Worm (Caenorhabditis elegans) whole organism, young adult: ENCODE results near the gene F22E12.1.

ENCODE experiments used
- B0019.2 ChIP-seq: fragments of 200-800 bp; sonication (Bioruptor generic); conservative IDR thresholded peaks from 2 replicates; pipeline ENCODE4 v1.3.6; 2022; ENCODE audit warnings: missing genetic modification reagents, missing genetic modification characterization, missing compliant biosample characterization
- F10E7.11 ChIP-seq: sonication (generic microtip); optimal IDR thresholded peaks from 2 replicates; lab custom pipeline; 2017; ENCODE audit warnings: mild to moderate bottlenecking, missing genetic modification characterization, moderate library complexity, missing compliant biosample characterization
- F37B4.10 ChIP-seq: fragments of 200-800 bp; sonication (Bioruptor generic); IDR thresholded peaks from 2 replicates; pipeline ENCODE4 v1.3.6; 2022; ENCODE audit warnings: missing genetic modification characterization, missing compliant biosample characterization
- F39B2.1 ChIP-seq: fragments of 200-800 bp; sonication (Bioruptor generic); IDR thresholded peaks from 2 replicates; pipeline ENCODE4 v1.3.6; 2022; ENCODE audit warnings: missing genetic modification reagents, missing genetic modification characterization, missing compliant biosample characterization
- F49E8.2 ChIP-seq: sonication (generic microtip); optimal IDR thresholded peaks from 3 replicates; lab custom pipeline; 2017; ENCODE audit warnings: missing genetic modification characterization, mild to moderate bottlenecking, missing compliant biosample characterization, antibody characterized with exemption, moderate library complexity; ENCODE audit not compliant: insufficient read depth
- F57C9.4 ChIP-seq: sonication (generic microtip); optimal IDR thresholded peaks from 2 replicates; lab custom pipeline; 2017; ENCODE audit warnings: mild to moderate bottlenecking, missing genetic modification characterization, missing compliant biosample characterization
- K11D2.4 ChIP-seq: fragments of 200-800 bp; sonication (Bioruptor generic); IDR thresholded peaks from 2 replicates; pipeline ENCODE4 v1.3.6; 2022; ENCODE audit warnings: missing genetic modification reagents, missing genetic modification characterization, missing compliant biosample characterization
- athp-1 ChIP-seq: sonication (generic microtip); optimal IDR thresholded peaks from 2 replicates; lab custom pipeline; 2017; ENCODE audit warnings: mild to moderate bottlenecking, missing genetic modification characterization, missing compliant biosample characterization
- bed-1 ChIP-seq: fragments of 200-800 bp; sonication (Bioruptor generic); IDR thresholded peaks from 2 replicates; pipeline ENCODE4 v1.3.6; 2022; ENCODE audit warnings: missing genetic modification reagents, missing genetic modification characterization, missing compliant biosample characterization
- cebp-1 ChIP-seq, 2 experiments: fragments of 200-800 bp in 1 of 2; sonication (Bioruptor generic) in 1 of 2; sonication (generic microtip) in 1 of 2; IDR thresholded peaks in 1 of 2; optimal IDR thresholded peaks in 1 of 2; 2 replicates each; pipeline versions ENCODE4 v1.3.6 to Lab custom; 2017 to 2022; ENCODE audit warnings: missing compliant biosample characterization in 2 of 2, missing genetic modification characterization in 2 of 2, mild to moderate bottlenecking in 1 of 2, missing genetic modification reagents in 1 of 2, moderate library complexity in 1 of 2
- cebp-2 ChIP-seq: fragments of 200-800 bp; sonication (Bioruptor generic); IDR thresholded peaks from 2 replicates; pipeline ENCODE4 v1.3.6; 2022; ENCODE audit warnings: missing genetic modification characterization, missing compliant biosample characterization
- ceh-100 ChIP-seq: fragments of 200-800 bp; sonication (Bioruptor generic); IDR thresholded peaks from 2 replicates; pipeline ENCODE4 v1.3.6; 2022; ENCODE audit warnings: missing genetic modification reagents, missing genetic modification characterization, missing compliant biosample characterization
- ceh-58 ChIP-seq: fragments of 200-800 bp; sonication (Bioruptor generic); IDR thresholded peaks from 2 replicates; pipeline ENCODE4 v1.3.6; 2022; ENCODE audit warnings: missing genetic modification characterization, missing compliant biosample characterization
- ceh-91 ChIP-seq: fragments of 200-800 bp; sonication (Bioruptor generic); IDR thresholded peaks from 2 replicates; pipeline ENCODE4 v1.3.6; 2022; ENCODE audit warnings: missing genetic modification reagents, missing genetic modification characterization, missing compliant biosample characterization
- chd-7 ChIP-seq: sonication (generic microtip); optimal IDR thresholded peaks from 2 replicates; lab custom pipeline; 2016; ENCODE audit warnings: mild to moderate bottlenecking, missing genetic modification characterization, moderate library complexity, missing compliant biosample characterization
- dox-1 ChIP-seq: fragments of 200-800 bp; sonication (Bioruptor generic); IDR thresholded peaks from 2 replicates; pipeline ENCODE4 v1.3.6; 2022; ENCODE audit warnings: missing genetic modification reagents, missing genetic modification characterization, missing compliant biosample characterization
- efl-1 ChIP-seq: fragments of 150-350 bp; optimal IDR thresholded peaks from 2 replicates; lab custom pipeline; 2014; ENCODE audit warnings: missing biosample characterization, missing genetic modification reagents, missing genetic modification characterization
- egl-18 ChIP-seq: fragments of 200-800 bp; sonication (Bioruptor generic); IDR thresholded peaks from 2 replicates; pipeline ENCODE4 v1.3.6; 2022; ENCODE audit warnings: missing genetic modification reagents, missing genetic modification characterization, missing compliant biosample characterization
- ets-4 ChIP-seq: fragments of 200-800 bp; sonication (Bioruptor generic); optimal IDR thresholded peaks from 2 replicates; lab custom pipeline; 2018; ENCODE audit warnings: mild to moderate bottlenecking, missing genetic modification characterization, missing compliant biosample characterization
- gei-17 ChIP-seq: fragments of 200-800 bp; sonication (Bioruptor generic); optimal IDR thresholded peaks from 2 replicates; lab custom pipeline; 2018; ENCODE audit warnings: mild to moderate bottlenecking, missing genetic modification characterization, missing compliant biosample characterization
- him-1 ChIP-seq: sonication (generic microtip); optimal IDR thresholded peaks from 2 replicates; lab custom pipeline; 2016; ENCODE audit warnings: missing genotype, missing genetic modification reagents, missing genetic modification characterization, missing compliant biosample characterization
- hlh-26 ChIP-seq: fragments of 200-800 bp; sonication (Bioruptor generic); conservative IDR thresholded peaks from 2 replicates; pipeline ENCODE4 v1.3.6; 2022; ENCODE audit warnings: missing genetic modification reagents, missing genetic modification characterization, missing compliant biosample characterization
- hrde-1 ChIP-seq: sonication (generic microtip); optimal IDR thresholded peaks from 2 replicates; lab custom pipeline; 2016; ENCODE audit warnings: missing genetic modification characterization, mild to moderate bottlenecking, missing compliant biosample characterization, moderate library complexity, missing genotype, missing genetic modification reagents, borderline replicate concordance
- let-526 ChIP-seq: fragments of 200-800 bp; sonication (Bioruptor generic); IDR thresholded peaks from 2 replicates; pipeline ENCODE4 v1.3.6; 2022; ENCODE audit warnings: missing genetic modification reagents, missing genetic modification characterization, missing compliant biosample characterization
- let-607 ChIP-seq, 2 experiments: fragments of 200-800 bp in 1 of 2; sonication (Bioruptor generic) in 1 of 2; sonication (generic microtip) in 1 of 2; optimal IDR thresholded peaks; 2 replicates each; lab custom pipeline; 2016 to 2018; ENCODE audit warnings: mild to moderate bottlenecking in 2 of 2, missing compliant biosample characterization in 2 of 2, missing genetic modification characterization in 2 of 2, moderate library complexity in 2 of 2, missing genotype in 1 of 2
- lin-35 ChIP-seq, 3 experiments: fragments of 150-350 bp in 2 of 3; sonication (generic microtip) in 1 of 3; optimal IDR thresholded peaks; 2 replicates each; lab custom pipeline; 2014 to 2018; ENCODE audit warnings: missing biosample characterization in 3 of 3, missing genetic modification characterization in 3 of 3, missing genetic modification reagents in 3 of 3
- lin-54 ChIP-seq: fragments of 200-800 bp; sonication (Bioruptor generic); optimal IDR thresholded peaks from 2 replicates; lab custom pipeline; 2018; ENCODE audit warnings: mild to moderate bottlenecking, missing genetic modification characterization, missing compliant biosample characterization
- lsl-1 ChIP-seq: fragments of 200-800 bp; sonication (Bioruptor generic); optimal IDR thresholded peaks from 2 replicates; lab custom pipeline; 2018; ENCODE audit warnings: mild to moderate bottlenecking, missing genetic modification characterization, moderate library complexity, missing compliant biosample characterization
- lsy-27 ChIP-seq: sonication (generic microtip); optimal IDR thresholded peaks from 2 replicates; lab custom pipeline; 2017; ENCODE audit warnings: missing genetic modification characterization, mild to moderate bottlenecking, missing compliant biosample characterization, antibody characterized with exemption, missing genotype, borderline replicate concordance; ENCODE audit not compliant: insufficient read depth
- madf-6 ChIP-seq: fragments of 200-800 bp; sonication (Bioruptor generic); IDR thresholded peaks from 2 replicates; pipeline ENCODE4 v1.3.6; 2022; ENCODE audit warnings: missing genetic modification reagents, missing genetic modification characterization, missing compliant biosample characterization
- mes-4 ChIP-seq: sonication (generic microtip); optimal IDR thresholded peaks from 2 replicates; lab custom pipeline; 2016; ENCODE audit warnings: missing genotype, missing genetic modification characterization, missing compliant biosample characterization
- nfya-1 ChIP-seq: sonication (generic microtip); optimal IDR thresholded peaks from 2 replicates; lab custom pipeline; 2017; ENCODE audit warnings: antibody characterized with exemption, missing compliant biosample characterization, missing genetic modification characterization, borderline replicate concordance; ENCODE audit not compliant: insufficient read depth
- nhr-179 ChIP-seq: sonication (generic microtip); optimal IDR thresholded peaks from 2 replicates; lab custom pipeline; 2016; ENCODE audit warnings: mild to moderate bottlenecking, missing genetic modification characterization, missing compliant biosample characterization
- rcor-1 ChIP-seq: fragments of 200-800 bp; sonication (Bioruptor generic); IDR thresholded peaks from 2 replicates; pipeline ENCODE4 v1.3.6; 2022; ENCODE audit warnings: missing genetic modification reagents, missing genetic modification characterization, missing compliant biosample characterization
- sea-2 ChIP-seq: fragments of 200-800 bp; sonication (Bioruptor generic); IDR thresholded peaks from 2 replicates; pipeline ENCODE4 v1.3.6; 2022; ENCODE audit warnings: missing genetic modification characterization, missing compliant biosample characterization
- snpc-1.3 ChIP-seq: sonication (generic microtip); optimal IDR thresholded peaks from 2 replicates; lab custom pipeline; 2017; ENCODE audit warnings: missing genetic modification characterization, mild to moderate bottlenecking, missing compliant biosample characterization, antibody characterized with exemption, moderate library complexity, missing genotype, missing genetic modification reagents; ENCODE audit not compliant: insufficient read depth
- snpc-3.4 ChIP-seq: sonication (generic microtip); optimal IDR thresholded peaks from 2 replicates; lab custom pipeline; 2017; ENCODE audit warnings: missing genetic modification characterization, mild to moderate bottlenecking, missing compliant biosample characterization, antibody characterized with exemption, moderate library complexity, missing genotype, missing genetic modification reagents
- snpc-4 ChIP-seq, 5 experiments: fragments of 150-350 bp in 1 of 5; sonication (generic microtip) in 4 of 5; optimal IDR thresholded peaks; 2 replicates each; lab custom pipeline; 2014 to 2018; ENCODE audit warnings: missing genetic modification characterization in 5 of 5, missing biosample characterization in 3 of 5, antibody characterized with exemption in 2 of 5, mild to moderate bottlenecking in 2 of 5, missing compliant biosample characterization in 2 of 5, missing genotype in 2 of 5, moderate library complexity in 2 of 5, missing genetic modification reagents in 1 of 5
- somi-1 ChIP-seq: fragments of 200-800 bp; sonication (Bioruptor generic); optimal IDR thresholded peaks from 2 replicates; lab custom pipeline; 2018; ENCODE audit warnings: mild to moderate bottlenecking, missing genetic modification characterization, missing compliant biosample characterization
- tlf-1 ChIP-seq: fragments of 200-800 bp; sonication (Bioruptor generic); optimal IDR thresholded peaks from 2 replicates; lab custom pipeline; 2018; ENCODE audit warnings: mild to moderate bottlenecking, missing genetic modification characterization, missing compliant biosample characterization
- unc-130 ChIP-seq: sonication (generic microtip); optimal IDR thresholded peaks from 2 replicates; lab custom pipeline; 2016; ENCODE audit warnings: missing genetic modification reagents, missing genetic modification characterization, missing compliant biosample characterization
- unc-62 ChIP-seq: fragments of 150-350 bp; optimal IDR thresholded peaks from 2 replicates; lab custom pipeline; 2014; ENCODE audit warnings: missing biosample characterization, missing genetic modification reagents, missing genetic modification characterization
- zfh-2 ChIP-seq: fragments of 200-800 bp; sonication (Bioruptor generic); conservative IDR thresholded peaks from 2 replicates; pipeline ENCODE4 v1.3.6; 2022; ENCODE audit warnings: missing genetic modification reagents, missing genetic modification characterization, missing compliant biosample characterization
- ztf-18 ChIP-seq: sonication (generic microtip); optimal IDR thresholded peaks from 2 replicates; lab custom pipeline; 2016; ENCODE audit warnings: missing genotype, mild to moderate bottlenecking, missing genetic modification characterization, missing compliant biosample characterization
- ztf-26 ChIP-seq: sonication (generic microtip); optimal IDR thresholded peaks from 2 replicates; lab custom pipeline; 2017; ENCODE audit warnings: missing genetic modification characterization, missing compliant biosample characterization
- ztf-3 ChIP-seq: fragments of 200-800 bp; sonication (Bioruptor generic); optimal IDR thresholded peaks from 2 replicates; lab custom pipeline; 2018; ENCODE audit warnings: mild to moderate bottlenecking, missing genetic modification characterization, missing compliant biosample characterization

F22E12.1 gene

ce11 chrV:10466607-10467092 lies 9.5 kb upstream of the F22E12.1 start (continued):
- TF ChIP-seq hrde-1 (tag; lab: Kevin White, UChicago), result no peak
- TF ChIP-seq snpc-3.4 (tag; lab: Kevin White, UChicago), result no peak
- TF ChIP-seq rcor-1 (GFP tag; lab: Robert Waterston, UW), result no peak
- TF ChIP-seq unc-62 (GFP tag; lab: Kevin White, UChicago), result peak; percentile 9
- TF ChIP-seq ztf-3 (GFP tag; lab: Kevin White, UChicago), result peak; percentile 8
- TF ChIP-seq ceh-100 (GFP tag; lab: Robert Waterston, UW), result no peak
- peak; percentile 78; the same call in 1 of the 2 replicates for TF ChIP-seq egl-18 (GFP tag; lab: Robert Waterston, UW)
- TF ChIP-seq B0019.2 (GFP tag; lab: Robert Waterston, UW), result no peak
- TF ChIP-seq lsy-27 (tag; lab: Kevin White, UChicago), result no peak
- TF ChIP-seq F49E8.2 (tag; lab: Kevin White, UChicago), result no peak
- no peak for TF ChIP-seq sea-2 (GFP tag; lab: Robert Waterston, UW)
- peak; percentile 38 for TF ChIP-seq ztf-26
- TF ChIP-seq somi-1 (GFP tag; lab: Kevin White, UChicago), result peak; percentile 92
- TF ChIP-seq madf-6 (GFP tag; lab: Robert Waterston, UW), result 0 out of 2 replicates have a peak, but pooled peaks have one; percentile 37
- TF ChIP-seq mes-4 (tag; lab: Kevin White, UChicago), result no peak
- TF ChIP-seq hlh-26 (GFP tag; lab: Robert Waterston, UW), result no peak
- TF ChIP-seq ets-4 (GFP tag; lab: Kevin White, UChicago), result no peak
- no peak for TF ChIP-seq athp-1 (tag; lab: Kevin White, UChicago)
- TF ChIP-seq bed-1 (GFP tag; lab: Robert Waterston, UW), result no peak
- peak; percentile 68 for TF ChIP-seq ztf-18 (tag; lab: Kevin White, UChicago)
- no peak for TF ChIP-seq snpc-4 (GFP tag; optimal IDR thresholded peaks at IDR 0.05; lab: Kevin White, UChicago)
- TF ChIP-seq snpc-4 (tag; optimal IDR thresholded peaks at IDR 0.05; lab: Kevin White, UChicago), result peak; percentile 25 to 67 (median 38)
- TF ChIP-seq snpc-1.3 (tag; lab: Kevin White, UChicago), result no peak
- TF ChIP-seq unc-130 (GFP tag; lab: Kevin White, UChicago), result no peak
- TF ChIP-seq let-607 (tag; optimal IDR thresholded peaks at IDR 0.05; lab: Kevin White, UChicago), result no peak
- TF ChIP-seq cebp-2 (GFP tag; lab: Robert Waterston, UW), result no peak
- TF ChIP-seq F10E7.11 (tag; lab: Kevin White, UChicago), result no peak
- peak; percentile 7 for TF ChIP-seq gei-17 (GFP tag; lab: Kevin White, UChicago)
- TF ChIP-seq F37B4.10, result no peak
- TF ChIP-seq lin-54, result peak; percentile 57
- no peak for TF ChIP-seq cebp-1 (GFP tag; IDR thresholded peaks at IDR 0.05; lab: Robert Waterston, UW)
- peak; percentile 85 for TF ChIP-seq cebp-1 (tag; optimal IDR thresholded peaks at IDR 0.05; lab: Kevin White, UChicago)
- no peak for TF ChIP-seq ceh-58 (GFP tag; lab: Robert Waterston, UW)
- peak; percentile 78; the same call in 1 of the 2 replicates for TF ChIP-seq dox-1 (GFP tag; lab: Robert Waterston, UW)
- no peak for TF ChIP-seq nhr-179
- TF ChIP-seq K11D2.4 (GFP tag; lab: Robert Waterston, UW), result peak; percentile 90
- no peak for TF ChIP-seq zfh-2 (GFP tag; lab: Robert Waterston, UW)
- no peak for TF ChIP-seq him-1 (tag; lab: Kevin White, UChicago)
- peak in 1 of 3 experiments; percentile 79 for TF ChIP-seq lin-35 (GFP tag; optimal IDR thresholded peaks at IDR 0.05; lab: Kevin White, UChicago)
- TF ChIP-seq F39B2.1 (GFP tag; lab: Robert Waterston, UW), result no peak
- TF ChIP-seq F57C9.4, result no peak
- TF ChIP-seq ceh-91 (GFP tag; lab: Robert Waterston, UW), result no peak
- TF ChIP-seq chd-7 (tag; lab: Kevin White, UChicago), result peak; percentile 81
- no peak for TF ChIP-seq nfya-1 (tag; lab: Kevin White, UChicago)
- peak; percentile 66; the same call in 1 of the 2 replicates for TF ChIP-seq let-526 (GFP tag; lab: Robert Waterston, UW)
- no peak for TF ChIP-seq lsl-1 (GFP tag; lab: Kevin White, UChicago)
- no peak for TF ChIP-seq efl-1
- TF ChIP-seq tlf-1 (GFP tag; lab: Kevin White, UChicago), result peak; percentile 53
